Fruit fly (Drosophila melanogaster) whole organism, embryonic: ENCODE results near the gene Srrm234.

ENCODE experiments used
- Ada2b ChIP-seq: fragments of 200-800 bp; sonication (Bioruptor generic); IDR thresholded peaks from 2 replicates; pipeline ENCODE4 v1.3.6; 2022; ENCODE audit warnings: missing biosample characterization, missing genetic modification characterization
- Awh ChIP-seq: fragments of 200-800 bp; sonication (Bioruptor generic); IDR thresholded peaks from 2 replicates; pipeline ENCODE4, ENCODE4 v1.3.6; 2022; ENCODE audit warnings: missing biosample characterization, missing genetic modification characterization
- B-H1 ChIP-seq: fragments of 200-800 bp; sonication (Bioruptor generic); IDR thresholded peaks from 3 replicates; pipeline ENCODE4 v1.3.6; 2022; ENCODE audit warnings: missing biosample characterization, missing genetic modification characterization
- Bdp1 ChIP-seq: fragments of 200-800 bp; sonication (Bioruptor generic); optimal IDR thresholded peaks from 3 replicates; lab custom pipeline; 2016; ENCODE audit warnings: missing biosample characterization, missing genetic modification characterization
- CG12219 ChIP-seq: fragments of 200-800 bp; sonication (Bioruptor generic); optimal IDR thresholded peaks from 3 replicates; lab custom pipeline; 2018; ENCODE audit warnings: missing biosample characterization, mild to moderate bottlenecking, missing genetic modification characterization
- CG13287 ChIP-seq: fragments of 200-800 bp; sonication (Bioruptor generic); IDR thresholded peaks from 2 replicates; pipeline ENCODE4 v1.3.6; 2022; ENCODE audit warnings: missing biosample characterization, missing genetic modification characterization; ENCODE audit not compliant: partially characterized antibody
- CG15696 ChIP-seq: fragments of 200-800 bp; sonication (Bioruptor generic); optimal IDR thresholded peaks from 2 replicates; lab custom pipeline; 2019; ENCODE audit warnings: missing biosample characterization, mild to moderate bottlenecking, missing genetic modification characterization, moderate library complexity
- CG17385 ChIP-seq: fragments of 200-800 bp; sonication (Bioruptor generic); optimal IDR thresholded peaks from 3 replicates; lab custom pipeline; 2018; ENCODE audit warnings: missing biosample characterization, mild to moderate bottlenecking, missing genetic modification characterization
- CG18476 ChIP-seq: fragments of 200-800 bp; sonication (Bioruptor generic); optimal IDR thresholded peaks from 2 replicates; lab custom pipeline; 2016; ENCODE audit warnings: missing biosample characterization, mild to moderate bottlenecking, missing genetic modification characterization
- CG2712 ChIP-seq: fragments of 200-800 bp; optimal IDR thresholded peaks from 3 replicates; lab custom pipeline; 2019; ENCODE audit warnings: missing biosample characterization, mild to moderate bottlenecking, missing genetic modification characterization, moderate library complexity
- CG31365 ChIP-seq: fragments of 200-800 bp; sonication (Bioruptor generic); optimal IDR thresholded peaks from 2 replicates; lab custom pipeline; 2018; ENCODE audit warnings: missing biosample characterization, mild to moderate bottlenecking, missing genetic modification characterization
- CG33557 ChIP-seq: fragments of 200-800 bp; sonication (Bioruptor generic); optimal IDR thresholded peaks from 2 replicates; lab custom pipeline; 2019; ENCODE audit warnings: missing biosample characterization, mild to moderate bottlenecking, missing genetic modification characterization, moderate library complexity
- CG7357 ChIP-seq: fragments of 200-800 bp; sonication (Bioruptor generic); IDR thresholded peaks from 3 replicates; pipeline ENCODE4 v1.3.6; 2022; ENCODE audit warnings: missing biosample characterization, missing genetic modification characterization
- CG8359 ChIP-seq: fragments of 200-800 bp; sonication (Bioruptor generic); optimal IDR thresholded peaks from 2 replicates; lab custom pipeline; 2017; ENCODE audit warnings: missing biosample characterization, mild to moderate bottlenecking, missing genetic modification characterization, borderline replicate concordance
- CG9817 ChIP-seq: fragments of 200-800 bp; sonication (Bioruptor generic); optimal IDR thresholded peaks from 2 replicates; lab custom pipeline; 2018; ENCODE audit warnings: missing biosample characterization, mild to moderate bottlenecking, missing genetic modification characterization, moderate library complexity
- Dfd ChIP-seq, 2 experiments: fragments of >200 bp; optimal IDR thresholded peaks; 2 replicates each; lab custom pipeline; 2017; ENCODE audit warnings: missing biosample characterization in 2 of 2, missing genetic modification characterization in 2 of 2
- Doc2 ChIP-seq: fragments of 200-800 bp; sonication (Bioruptor generic); IDR thresholded peaks from 2 replicates; pipeline ENCODE4 v1.3.6; 2022; ENCODE audit warnings: missing biosample characterization, missing genetic modification characterization
- Elba2 ChIP-seq: fragments of 200-800 bp; sonication (Bioruptor generic); optimal IDR thresholded peaks from 3 replicates; lab custom pipeline; 2016; ENCODE audit warnings: missing biosample characterization, missing genetic modification characterization
- Gsc ChIP-seq: fragments of 200-800 bp; sonication (Bioruptor generic); IDR thresholded peaks from 2 replicates; pipeline ENCODE4 v1.3.6; 2022; ENCODE audit warnings: missing biosample characterization, missing genetic modification characterization
- Hey ChIP-seq: fragments of 200-800 bp; sonication (Bioruptor generic); optimal IDR thresholded peaks from 3 replicates; lab custom pipeline; 2018; ENCODE audit warnings: missing biosample characterization, mild to moderate bottlenecking, missing genetic modification characterization
- Hr51 ChIP-seq, 2 experiments: fragments of 200-800 bp; sonication (Bioruptor generic); optimal IDR thresholded peaks; 2 replicates in 1 of 2; 3 replicates in 1 of 2; lab custom pipeline; 2016 to 2018; ENCODE audit warnings: missing biosample characterization in 2 of 2, missing genetic modification characterization in 2 of 2, mild to moderate bottlenecking in 1 of 2, moderate library complexity in 1 of 2
- Hr78 ChIP-seq, 2 experiments: fragments of 200-800 bp in 1 of 2; fragments of >200 bp in 1 of 2; sonication (Bioruptor generic) in 1 of 2; optimal IDR thresholded peaks; 2 replicates each; lab custom pipeline; 2017 to 2019; ENCODE audit warnings: missing biosample characterization in 2 of 2, missing genetic modification characterization in 2 of 2, mild to moderate bottlenecking in 1 of 2, moderate library complexity in 1 of 2
- Mad ChIP-seq: fragments of 200-800 bp; sonication (Bioruptor generic); optimal IDR thresholded peaks from 2 replicates; lab custom pipeline; 2016; ENCODE audit warnings: missing biosample characterization, missing genetic modification characterization
- Meics ChIP-seq: fragments of 200-800 bp; sonication (Bioruptor generic); optimal IDR thresholded peaks from 2 replicates; lab custom pipeline; 2017; ENCODE audit warnings: missing biosample characterization, mild to moderate bottlenecking, missing genetic modification characterization
- Neu2 ChIP-seq: fragments of 200-800 bp; sonication (Bioruptor generic); optimal IDR thresholded peaks from 3 replicates; lab custom pipeline; 2016; ENCODE audit warnings: missing biosample characterization, missing genetic modification characterization, borderline replicate concordance
- Optix ChIP-seq: fragments of 200-800 bp; sonication (Bioruptor generic); IDR thresholded peaks from 3 replicates; pipeline ENCODE4 v1.3.6; 2022; ENCODE audit warnings: missing biosample characterization, missing genetic modification characterization
- Spps ChIP-seq: fragments of 200-800 bp; sonication (Bioruptor generic); optimal IDR thresholded peaks from 2 replicates; lab custom pipeline; 2018; ENCODE audit warnings: missing biosample characterization, mild to moderate bottlenecking, missing genetic modification characterization
- Sry-δ ChIP-seq: fragments of 200-800 bp; sonication (Bioruptor generic); optimal IDR thresholded peaks from 2 replicates; lab custom pipeline; 2016; ENCODE audit warnings: missing biosample characterization, missing genetic modification characterization
- Vsx1 ChIP-seq: fragments of 200-800 bp; sonication (Bioruptor generic); optimal IDR thresholded peaks from 2 replicates; lab custom pipeline; 2017; ENCODE audit warnings: missing biosample characterization, mild to moderate bottlenecking, missing genetic modification characterization, missing genetic modification reagents
- YL-1 ChIP-seq: fragments of 200-800 bp; sonication (Bioruptor generic); optimal IDR thresholded peaks from 3 replicates; lab custom pipeline; 2017; ENCODE audit warnings: missing biosample characterization, mild to moderate bottlenecking, missing genetic modification characterization
- ash1 ChIP-seq: fragments of 200-800 bp; sonication (Bioruptor generic); optimal IDR thresholded peaks from 2 replicates; lab custom pipeline; 2018; ENCODE audit warnings: missing biosample characterization, mild to moderate bottlenecking, missing genetic modification characterization
- disco-r ChIP-seq: fragments of 200-800 bp; sonication (Bioruptor generic); optimal IDR thresholded peaks from 2 replicates; lab custom pipeline; 2016; ENCODE audit warnings: missing biosample characterization, missing genetic modification characterization
- dm ChIP-seq: fragments of 200-800 bp; sonication (Bioruptor generic); optimal IDR thresholded peaks from 3 replicates; lab custom pipeline; 2016; ENCODE audit warnings: missing biosample characterization, missing genetic modification characterization
- dmrt11E ChIP-seq: fragments of 200-800 bp; sonication (Bioruptor generic); optimal IDR thresholded peaks from 3 replicates; lab custom pipeline; 2018; ENCODE audit warnings: missing biosample characterization, mild to moderate bottlenecking, missing genetic modification characterization, moderate library complexity
- fd102C ChIP-seq: fragments of 200-800 bp; sonication (Bioruptor generic); optimal IDR thresholded peaks from 2 replicates; lab custom pipeline; 2018; ENCODE audit warnings: missing biosample characterization, mild to moderate bottlenecking, missing genetic modification characterization, moderate library complexity
- jumu ChIP-seq: fragments of 200-800 bp; sonication (Bioruptor generic); optimal IDR thresholded peaks from 3 replicates; lab custom pipeline; 2016; ENCODE audit warnings: missing biosample characterization, missing genetic modification characterization
- maf-S ChIP-seq: fragments of 200-800 bp; sonication (Bioruptor generic); optimal IDR thresholded peaks from 2 replicates; lab custom pipeline; 2016; ENCODE audit warnings: missing biosample characterization, missing genetic modification characterization
- nom ChIP-seq: fragments of 200-800 bp; sonication (Bioruptor generic); optimal IDR thresholded peaks from 2 replicates; lab custom pipeline; 2017; ENCODE audit warnings: missing biosample characterization, missing genetic modification characterization, mild to moderate bottlenecking, moderate library complexity, missing genetic modification reagents
- oc ChIP-seq: fragments of 200-800 bp; sonication (Bioruptor generic); optimal IDR thresholded peaks from 2 replicates; lab custom pipeline; 2018; ENCODE audit warnings: missing biosample characterization, mild to moderate bottlenecking, missing genetic modification characterization, moderate library complexity
- psq ChIP-seq: fragments of 200-800 bp; sonication (Bioruptor generic); optimal IDR thresholded peaks from 2 replicates; lab custom pipeline; 2017; ENCODE audit warnings: missing biosample characterization, missing genetic modification characterization
- ranshi ChIP-seq: fragments of 200-800 bp; sonication (Bioruptor generic); IDR thresholded peaks from 2 replicates; pipeline ENCODE4 v1.3.6; 2022; ENCODE audit warnings: missing biosample characterization, missing genetic modification characterization
- schlank ChIP-seq: fragments of 200-800 bp; sonication (Bioruptor generic); optimal IDR thresholded peaks from 2 replicates; lab custom pipeline; 2018; ENCODE audit warnings: missing biosample characterization, mild to moderate bottlenecking, missing genetic modification characterization
- shn ChIP-seq: fragments of 200-800 bp; sonication (Bioruptor generic); optimal IDR thresholded peaks from 3 replicates; lab custom pipeline; 2016; ENCODE audit warnings: missing biosample characterization, missing genetic modification characterization
- sim ChIP-seq: fragments of 200-800 bp; sonication (Bioruptor generic); IDR thresholded peaks from 2 replicates; pipeline ENCODE4 v1.3.6; 2022; ENCODE audit warnings: missing biosample characterization, missing genetic modification characterization
- slou ChIP-seq: fragments of 200-800 bp; sonication (Bioruptor generic); optimal IDR thresholded peaks from 3 replicates; lab custom pipeline; 2016; ENCODE audit warnings: missing biosample characterization, missing genetic modification characterization
- sob ChIP-seq: fragments of 200-800 bp; sonication (Bioruptor generic); IDR thresholded peaks from 2 replicates; pipeline ENCODE4 v1.3.6; 2022; ENCODE audit warnings: missing biosample characterization, missing genetic modification characterization
- trem ChIP-seq: fragments of 200-800 bp; optimal IDR thresholded peaks from 3 replicates; lab custom pipeline; 2019; ENCODE audit warnings: missing biosample characterization, mild to moderate bottlenecking, missing genetic modification characterization, moderate library complexity
- vfl ChIP-seq: fragments of 200-800 bp; sonication (Bioruptor generic); optimal IDR thresholded peaks from 2 replicates; lab custom pipeline; 2016; ENCODE audit warnings: missing biosample characterization, missing genetic modification characterization
- zen2 ChIP-seq: fragments of 200-800 bp; sonication (Bioruptor generic); IDR thresholded peaks from 3 replicates; pipeline ENCODE4 v1.3.6; 2022; ENCODE audit warnings: missing biosample characterization, missing genetic modification characterization; ENCODE audit not compliant: partially characterized antibody

Srrm234 gene

dm6 chr3L:1644920-1645567 lies 19.8 kb downstream of the Srrm234 start, which contains the start of the genes alphaCOP and CG13919 (continued):
- TF ChIP-seq maf-S (GFP tag; lab: Kevin White, UChicago) (peak; percentile 91), CG33557 (GFP tag; lab: Kevin White, UChicago) (peak; percentile 95), CG7357 (GFP tag; lab: Robert Waterston, UW) (peak; percentile 87), CG31365 (peak; percentile 65), psq (peak; percentile 90), dm (peak; percentile 82), sob (GFP tag; lab: Robert Waterston, UW) (peak; percentile 97), vfl (GFP tag; lab: Kevin White, UChicago) (peak; percentile 94), sim (GFP tag; lab: Robert Waterston, UW) (peak; percentile 87), Spps (tag; lab: Kevin White, UChicago) (peak; percentile 91), CG15696 (tag; lab: Kevin White, UChicago) (peak; percentile 85), Mad (GFP tag; lab: Kevin White, UChicago) (peak; percentile 95), B-H1 (GFP tag; lab: Robert Waterston, UW) (peak; percentile 97), CG2712 (tag; lab: Kevin White, UChicago) (peak; percentile 99), nom (GFP tag; lab: Kevin White, UChicago) (peak; percentile 92), CG18476 (peak; percentile 95), Elba2 (GFP tag; lab: Kevin White, UChicago) (peak; percentile 87), Meics (GFP tag; lab: Kevin White, UChicago) (peak; percentile 94), YL-1 (GFP tag; lab: Kevin White, UChicago) (peak; percentile 98), trem (tag; lab: Kevin White, UChicago) (peak; percentile 92), Optix (peak; percentile 95), Vsx1 (peak; percentile 87), dmrt11E (tag; lab: Kevin White, UChicago) (peak; percentile 97), Neu2 (GFP tag; lab: Kevin White, UChicago) (peak; percentile 57), CG17385 (GFP tag; lab: Kevin White, UChicago) (peak; percentile 99), Doc2 (GFP tag; lab: Robert Waterston, UW) (peak; percentile 77), zen2 (no peak), oc (tag; lab: Kevin White, UChicago) (peak; percentile 97), Ada2b (GFP tag; lab: Robert Waterston, UW) (peak; percentile 89), fd102C (peak; percentile 80), CG8359 (GFP tag; lab: Kevin White, UChicago) (peak; percentile 79), shn (GFP tag; lab: Kevin White, UChicago) (peak; percentile 84), Hr51 (GFP tag; optimal IDR thresholded peaks at IDR 0.05; lab: Kevin White, UChicago) (peak; percentile 93 to 97), schlank (tag; lab: Kevin White, UChicago) (peak; percentile 88), ranshi (GFP tag; lab: Robert Waterston, UW) (peak; percentile 85; the same call in 1 of the 2 replicates), ash1 (GFP tag; lab: Kevin White, UChicago) (peak; percentile 7), Dfd (GFP tag; optimal IDR thresholded peaks at IDR 0.05; lab: Kevin White, UChicago) (no peak), CG13287 (peak; percentile 54; the same call in 1 of the 2 replicates), jumu (GFP tag; lab: Kevin White, UChicago) (peak; percentile 85), Sry-δ (GFP tag; lab: Kevin White, UChicago) (peak; percentile 54), Bdp1 (GFP tag; lab: Kevin White, UChicago) (peak; percentile 88), slou (GFP tag; lab: Kevin White, UChicago) (peak; percentile 96), Gsc (peak; percentile 87), Hr78 (GFP tag; optimal IDR thresholded peaks at IDR 0.05; lab: Kevin White, UChicago) (peak in 1 of 2 experiments; percentile 93), Awh (GFP tag; lab: Robert Waterston, UW) (peak; percentile 98), CG12219 (GFP tag; lab: Kevin White, UChicago) (peak; percentile 91), Hey (tag; lab: Kevin White, UChicago) (peak; percentile 74), CG9817 (tag; lab: Kevin White, UChicago) (peak; percentile 95), disco-r (GFP tag; lab: Kevin White, UChicago) (peak; percentile 83)
